Worm (Caenorhabditis elegans) whole organism, L2 larva: ENCODE data around the gene moe-3.
A peak's percentile ranks its signal among the peaks of the same experiment; 100 is the strongest.

Experiments used
- C34F6.9 ChIP-seq: fragments of 150-350 bp; optimal IDR thresholded peaks from 2 replicates; lab custom pipeline; 2014; ENCODE audit warnings: missing biosample characterization, missing genetic modification characterization
- F13H6.1 ChIP-seq: sonication (generic microtip); optimal IDR thresholded peaks from 2 replicates; lab custom pipeline; 2016; ENCODE audit warnings: missing genetic modification characterization, missing compliant biosample characterization
- R02D3.7 ChIP-seq: fragments of 150-350 bp; optimal IDR thresholded peaks from 2 replicates; lab custom pipeline; 2014; ENCODE audit warnings: missing biosample characterization, missing genetic modification characterization
- Y55F3AM.14 ChIP-seq: fragments of 200-800 bp; sonication (Bioruptor generic); optimal IDR thresholded peaks from 2 replicates; lab custom pipeline; 2018; ENCODE audit warnings: mild to moderate bottlenecking, missing genetic modification characterization, missing compliant biosample characterization
- ZK546.5 ChIP-seq: sonication (generic microtip); optimal IDR thresholded peaks from 2 replicates; lab custom pipeline; 2017; ENCODE audit warnings: missing biosample characterization, missing genetic modification characterization
- alr-1 ChIP-seq: fragments of 150-350 bp; optimal IDR thresholded peaks from 2 replicates; lab custom pipeline; 2014; ENCODE audit warnings: missing biosample characterization, missing genetic modification characterization
- aly-2 ChIP-seq: fragments of 150-350 bp; optimal IDR thresholded peaks from 2 replicates; lab custom pipeline; 2014; ENCODE audit warnings: missing biosample characterization, missing genetic modification characterization
- ama-1 ChIP-seq: fragments of 150-350 bp; optimal IDR thresholded peaks from 2 replicates; lab custom pipeline; 2018; ENCODE audit warnings: inconsistent platforms
- blmp-1 ChIP-seq: sonication (generic microtip); optimal IDR thresholded peaks from 2 replicates; lab custom pipeline; 2017; ENCODE audit warnings: missing genetic modification characterization, mild to moderate bottlenecking, missing compliant biosample characterization, antibody characterized with exemption, moderate library complexity; ENCODE audit not compliant: insufficient read depth
- ceh-16 ChIP-seq: fragments of 150-350 bp; optimal IDR thresholded peaks from 2 replicates; lab custom pipeline; 2014; ENCODE audit warnings: missing biosample characterization, missing genetic modification characterization
- ceh-82 ChIP-seq: fragments of 150-350 bp; optimal IDR thresholded peaks from 2 replicates; lab custom pipeline; 2014; ENCODE audit warnings: missing biosample characterization, missing genetic modification characterization
- crh-2 ChIP-seq: sonication (generic microtip); optimal IDR thresholded peaks from 2 replicates; lab custom pipeline; 2017; ENCODE audit warnings: missing biosample characterization, missing genetic modification characterization
- dmd-4 ChIP-seq: sonication (generic microtip); optimal IDR thresholded peaks from 2 replicates; lab custom pipeline; 2017; ENCODE audit warnings: missing biosample characterization, missing genetic modification characterization
- egl-27 ChIP-seq: sonication (generic microtip); optimal IDR thresholded peaks from 3 replicates; lab custom pipeline; 2017; ENCODE audit warnings: missing biosample characterization, missing genetic modification reagents, missing genetic modification characterization
- elt-1 ChIP-seq: fragments of 150-350 bp; optimal IDR thresholded peaks from 2 replicates; lab custom pipeline; 2014; ENCODE audit warnings: missing biosample characterization, missing genetic modification characterization
- elt-3 ChIP-seq: sonication (generic microtip); optimal IDR thresholded peaks from 2 replicates; lab custom pipeline; 2017; ENCODE audit warnings: missing biosample characterization, missing genetic modification characterization
- fos-1 ChIP-seq: fragments of 150-350 bp; optimal IDR thresholded peaks from 2 replicates; lab custom pipeline; 2014; ENCODE audit warnings: missing biosample characterization, missing genetic modification characterization
- gmeb-1 ChIP-seq: fragments of 150-350 bp; optimal IDR thresholded peaks from 2 replicates; lab custom pipeline; 2014; ENCODE audit warnings: missing biosample characterization, missing genetic modification characterization
- lin-11 ChIP-seq: fragments of 150-350 bp; sonication (generic microtip); optimal IDR thresholded peaks from 2 replicates; lab custom pipeline; 2014; ENCODE audit warnings: missing biosample characterization, missing genetic modification characterization, inconsistent platforms, mixed read lengths
- lin-13 ChIP-seq: fragments of 150-350 bp; optimal IDR thresholded peaks from 2 replicates; lab custom pipeline; 2014; ENCODE audit warnings: missing biosample characterization, missing genetic modification reagents, missing genetic modification characterization
- lin-39 ChIP-seq: fragments of 150-350 bp; optimal IDR thresholded peaks from 2 replicates; lab custom pipeline; 2014; ENCODE audit warnings: missing biosample characterization, missing genetic modification reagents, missing genetic modification characterization
- lsy-2 ChIP-seq, 2 experiments: fragments of 150-350 bp in 1 of 2; sonication (generic microtip) in 1 of 2; optimal IDR thresholded peaks; 2 replicates each; lab custom pipeline; 2014 to 2017; ENCODE audit warnings: missing biosample characterization in 2 of 2, missing genetic modification characterization in 2 of 2
- mab-5 ChIP-seq: fragments of 150-350 bp; optimal IDR thresholded peaks from 2 replicates; lab custom pipeline; 2014; ENCODE audit warnings: missing biosample characterization, missing genetic modification characterization
- mbf-1 ChIP-seq: sonication (generic microtip); optimal IDR thresholded peaks from 2 replicates; lab custom pipeline; 2017; ENCODE audit warnings: missing biosample characterization, missing genetic modification characterization
- mdl-1 ChIP-seq, 2 experiments: fragments of 150-350 bp in 1 of 2; sonication (generic microtip) in 1 of 2; optimal IDR thresholded peaks; 2 replicates each; lab custom pipeline; 2017; ENCODE audit warnings: missing biosample characterization in 2 of 2, missing genetic modification characterization in 2 of 2
- nhr-10 ChIP-seq: sonication (generic microtip); optimal IDR thresholded peaks from 2 replicates; lab custom pipeline; 2017; ENCODE audit warnings: missing biosample characterization, missing genetic modification characterization
- nhr-11 ChIP-seq: fragments of 150-350 bp; optimal IDR thresholded peaks from 2 replicates; lab custom pipeline; 2014; ENCODE audit warnings: missing biosample characterization, missing genetic modification characterization
- nhr-12 ChIP-seq: fragments of 150-350 bp; optimal IDR thresholded peaks from 2 replicates; lab custom pipeline; 2014; ENCODE audit warnings: missing biosample characterization, missing genetic modification characterization
- nhr-129 ChIP-seq: fragments of 150-350 bp; optimal IDR thresholded peaks from 2 replicates; lab custom pipeline; 2014; ENCODE audit warnings: missing biosample characterization, missing genetic modification characterization
- nhr-21 ChIP-seq: fragments of 150-350 bp; optimal IDR thresholded peaks from 2 replicates; lab custom pipeline; 2014; ENCODE audit warnings: missing biosample characterization, missing genetic modification characterization
- nhr-23 ChIP-seq: fragments of 150-350 bp; optimal IDR thresholded peaks from 2 replicates; lab custom pipeline; 2014; ENCODE audit warnings: missing biosample characterization, missing genetic modification reagents, missing genetic modification characterization
- nhr-237 ChIP-seq: fragments of 150-350 bp; optimal IDR thresholded peaks from 2 replicates; lab custom pipeline; 2014; ENCODE audit warnings: missing biosample characterization, missing genetic modification characterization
- nhr-25 ChIP-seq: fragments of 150-350 bp; sonication (generic microtip); optimal IDR thresholded peaks from 3 replicates; lab custom pipeline; 2014; ENCODE audit warnings: missing biosample characterization, missing genetic modification characterization
- nhr-6 ChIP-seq: fragments of 150-350 bp; optimal IDR thresholded peaks from 2 replicates; lab custom pipeline; 2014; ENCODE audit warnings: missing biosample characterization, missing genetic modification characterization
- nhr-77 ChIP-seq: fragments of 150-350 bp; optimal IDR thresholded peaks from 2 replicates; lab custom pipeline; 2014; ENCODE audit warnings: missing biosample characterization, missing genetic modification characterization
- peb-1 ChIP-seq: fragments of 150-350 bp; optimal IDR thresholded peaks from 2 replicates; lab custom pipeline; 2014; ENCODE audit warnings: missing biosample characterization, missing genetic modification characterization
- sem-4 ChIP-seq: fragments of 150-350 bp; optimal IDR thresholded peaks from 2 replicates; lab custom pipeline; 2014; ENCODE audit warnings: missing biosample characterization, missing genetic modification reagents, missing genetic modification characterization
- skn-1 ChIP-seq: sonication (generic microtip); optimal IDR thresholded peaks from 2 replicates; lab custom pipeline; 2017; ENCODE audit warnings: missing biosample characterization, missing genetic modification characterization
- sma-3 ChIP-seq: sonication (generic microtip); optimal IDR thresholded peaks from 2 replicates; lab custom pipeline; 2016; ENCODE audit warnings: missing genetic modification reagents, missing genetic modification characterization, missing compliant biosample characterization
- sma-9 ChIP-seq, 2 experiments: fragments of 150-350 bp in 1 of 2; sonication (generic microtip) in 1 of 2; optimal IDR thresholded peaks; 2 replicates each; lab custom pipeline; 2014 to 2016; ENCODE audit warnings: missing genetic modification characterization in 2 of 2, mild to moderate bottlenecking in 1 of 2, missing biosample characterization in 1 of 2, missing compliant biosample characterization in 1 of 2, missing genetic modification reagents in 1 of 2, moderate library complexity in 1 of 2
- snpc-4 ChIP-seq: fragments of 150-350 bp; optimal IDR thresholded peaks from 2 replicates; lab custom pipeline; 2014; ENCODE audit warnings: missing biosample characterization, missing genetic modification characterization
- unc-39 ChIP-seq: fragments of 150-350 bp; optimal IDR thresholded peaks from 2 replicates; lab custom pipeline; 2014; ENCODE audit warnings: missing biosample characterization, missing genetic modification characterization
- unc-55 ChIP-seq: fragments of 150-350 bp; sonication (generic microtip); optimal IDR thresholded peaks from 3 replicates; lab custom pipeline; 2014; ENCODE audit warnings: missing biosample characterization, missing genetic modification reagents, missing genetic modification characterization
- unc-62 ChIP-seq: fragments of 150-350 bp; optimal IDR thresholded peaks from 2 replicates; lab custom pipeline; 2014; ENCODE audit warnings: missing biosample characterization, missing genetic modification reagents, missing genetic modification characterization
- zag-1 ChIP-seq: fragments of 150-350 bp; optimal IDR thresholded peaks from 2 replicates; lab custom pipeline; 2014; ENCODE audit warnings: missing biosample characterization, missing genetic modification characterization
- ztf-1 ChIP-seq: fragments of 200-800 bp; sonication (Bioruptor generic); conservative IDR thresholded peaks from 2 replicates; pipeline ENCODE4 v1.3.6; 2022; ENCODE audit warnings: missing genetic modification characterization, missing compliant biosample characterization
- ztf-11 ChIP-seq: sonication (generic microtip); optimal IDR thresholded peaks from 2 replicates; lab custom pipeline; 2017; ENCODE audit warnings: missing biosample characterization, missing genetic modification characterization
- ztf-4 ChIP-seq: fragments of 150-350 bp; optimal IDR thresholded peaks from 2 replicates; lab custom pipeline; 2014; ENCODE audit warnings: missing biosample characterization, missing genetic modification characterization

The moe-3 gene

ce11 chrII:13165683-13166259 lies at the start of gene moe-3:
Gene moe-3 (minus strand): TSS chrII:13165733.
- TF ChIP-seq nhr-10 (tag; lab: Kevin White, UChicago): no peak
- peak; percentile 34 for TF ChIP-seq nhr-129 (tag; lab: Kevin White, UChicago)
- TF ChIP-seq dmd-4 (tag; lab: Kevin White, UChicago): no peak
- no peak for TF ChIP-seq Y55F3AM.14 (GFP tag; lab: Kevin White, UChicago)
- TF ChIP-seq elt-3 (tag; lab: Kevin White, UChicago): no peak
- TF ChIP-seq skn-1 (tag; lab: Kevin White, UChicago): peak; percentile 10
- peak; percentile 61 for TF ChIP-seq sma-9 (GFP tag; optimal IDR thresholded peaks at IDR 0.05; lab: Kevin White, UChicago)
- no peak for TF ChIP-seq sma-9 (tag; optimal IDR thresholded peaks at IDR 0.05; lab: Kevin White, UChicago)
- peak; percentile 48 for TF ChIP-seq fos-1

ce11 chrII:13199674-13200215 lies 34.2 kb upstream of the moe-3 start, which contains the start of gene btf-1:
Gene btf-1 (plus strand): TSS chrII:13200165.
- peak; percentile 54 for TF ChIP-seq nhr-77 (tag; lab: Kevin White, UChicago)
- TF ChIP-seq egl-27 (tag; lab: Kevin White, UChicago): peak; percentile 48
- TF ChIP-seq gmeb-1: peak; percentile 96
- peak; percentile 70 for TF ChIP-seq sma-9 (GFP tag; optimal IDR thresholded peaks at IDR 0.05; lab: Kevin White, UChicago)
- no peak for TF ChIP-seq sma-9 (tag; optimal IDR thresholded peaks at IDR 0.05; lab: Kevin White, UChicago)
- TF ChIP-seq dmd-4 (tag; lab: Kevin White, UChicago): peak; percentile 5
- TF ChIP-seq lin-39: no peak
- TF ChIP-seq lin-13 (GFP tag; lab: Kevin White, UChicago): peak; percentile 78
- no peak for TF ChIP-seq elt-3 (tag; lab: Kevin White, UChicago)
- TF ChIP-seq C34F6.9: peak; percentile 86
- TF ChIP-seq lsy-2 (tag; optimal IDR thresholded peaks at IDR 0.05; lab: Kevin White, UChicago): peak; percentile 67 to 86
- peak; percentile 5 for TF ChIP-seq lin-11 (tag; lab: Kevin White, UChicago)
- TF ChIP-seq sma-3 (GFP tag; lab: Kevin White, UChicago): peak; percentile 92
- peak; percentile 6 for TF ChIP-seq ZK546.5 (tag; lab: Kevin White, UChicago)
- TF ChIP-seq snpc-4 (tag; lab: Kevin White, UChicago): no peak
- TF ChIP-seq alr-1 (tag; lab: Kevin White, UChicago): no peak
- no peak for TF ChIP-seq mab-5 (tag; lab: Kevin White, UChicago)
- no peak for TF ChIP-seq ztf-1
- TF ChIP-seq Y55F3AM.14 (GFP tag; lab: Kevin White, UChicago): peak; percentile 53
- TF ChIP-seq nhr-12 (tag; lab: Kevin White, UChicago): no peak
- TF ChIP-seq mdl-1 (tag; optimal IDR thresholded peaks at IDR 0.05; lab: Kevin White, UChicago): peak in 1 of 2 experiments; percentile 23
- TF ChIP-seq sem-4 (tag; lab: Kevin White, UChicago): no peak
- TF ChIP-seq unc-39 (tag; lab: Kevin White, UChicago): no peak
- no peak for TF ChIP-seq ceh-16 (tag; lab: Kevin White, UChicago)
- no peak for TF ChIP-seq nhr-11 (tag; lab: Kevin White, UChicago)
- TF ChIP-seq fos-1: peak; percentile 59
- TF ChIP-seq R02D3.7 (tag; lab: Kevin White, UChicago): peak; percentile 26
- no peak for TF ChIP-seq elt-1 (tag; lab: Kevin White, UChicago)
- TF ChIP-seq ztf-11: no peak
- no peak for TF ChIP-seq skn-1 (tag; lab: Kevin White, UChicago)
- peak; percentile 80 for TF ChIP-seq ama-1 (lab: Kevin White, UChicago)
- peak; percentile 1 for TF ChIP-seq zag-1 (tag; lab: Kevin White, UChicago)
- TF ChIP-seq F13H6.1 (tag; lab: Kevin White, UChicago): peak; percentile 76
- TF ChIP-seq nhr-10 (tag; lab: Kevin White, UChicago): no peak
- no peak for TF ChIP-seq blmp-1
- peak; percentile 51 for TF ChIP-seq ztf-4 (tag; lab: Kevin White, UChicago)
- TF ChIP-seq peb-1 (tag; lab: Kevin White, UChicago): no peak
- TF ChIP-seq nhr-23: no peak
- no peak for TF ChIP-seq aly-2 (tag; lab: Kevin White, UChicago)
- peak; percentile 76 for TF ChIP-seq nhr-25 (tag; lab: Kevin White, UChicago)
- TF ChIP-seq nhr-6 (tag; lab: Kevin White, UChicago): peak; percentile 57
- no peak for TF ChIP-seq ceh-82 (tag; lab: Kevin White, UChicago)
- peak; percentile 71 for TF ChIP-seq nhr-129 (tag; lab: Kevin White, UChicago)
- TF ChIP-seq nhr-21 (tag; lab: Kevin White, UChicago): peak; percentile 79
- no peak for TF ChIP-seq mbf-1 (tag; lab: Kevin White, UChicago)
- TF ChIP-seq unc-55 (GFP tag; lab: Kevin White, UChicago): peak; percentile 81
- TF ChIP-seq crh-2 (tag; lab: Kevin White, UChicago): peak; percentile 68
- no peak for TF ChIP-seq nhr-237 (tag; lab: Kevin White, UChicago)
- TF ChIP-seq unc-62 (GFP tag; lab: Kevin White, UChicago): no peak
